Fruit fly (Drosophila melanogaster): ENCODE data around the gene RpS6.
A peak's percentile ranks its signal among the peaks of the same experiment; 100 is the strongest.

- TF ChIP-seq N (GFP tag; optimal IDR thresholded peaks at IDR 0.05) (no peak), fru (GFP tag; optimal IDR thresholded peaks at IDR 0.05) (peak; percentile 68), Hr78 (GFP tag; optimal IDR thresholded peaks at IDR 0.05) (no peak)
Measured at dm6 chrX:7892539-7892899, 8.6 kb downstream of the RpS6 start.
